Fruit fly (Drosophila melanogaster): ENCODE results near the gene Dd.
A peak's percentile ranks its signal among the peaks of the same experiment; 100 is the strongest.

The Dd gene

dm6 chrX:21345036-21345500 lies 21.3 kb upstream of the Dd start, which contains the start of gene dod (continued):
- TF ChIP-seq ro (GFP tag; IDR thresholded peaks at IDR 0.05) = no peak
- TF ChIP-seq peb (GFP tag; IDR thresholded peaks at IDR 0.05) = no peak
- TF ChIP-seq HmgD (GFP tag; optimal IDR thresholded peaks at IDR 0.05) = peak; percentile 58
- TF ChIP-seq CG6683 (GFP tag; optimal IDR thresholded peaks at IDR 0.05) = peak; percentile 7
- TF ChIP-seq Hmx (GFP tag; optimal IDR thresholded peaks at IDR 0.05) = no peak
- TF ChIP-seq CG8388 (GFP tag; optimal IDR thresholded peaks at IDR 0.05) = peak; percentile 20
- no peak for TF ChIP-seq CG3407 (GFP tag; optimal IDR thresholded peaks at IDR 0.05)
- TF ChIP-seq CG17186 (GFP tag; optimal IDR thresholded peaks at IDR 0.05) = peak; percentile 55
- TF ChIP-seq gt (GFP tag; IDR thresholded peaks at IDR 0.05) = no peak
- no peak for TF ChIP-seq abd-A (tag; optimal IDR thresholded peaks at IDR 0.05)
- TF ChIP-seq Hr3 (GFP tag; optimal IDR thresholded peaks at IDR 0.05) = peak; percentile 44
- peak; percentile 62 for TF ChIP-seq HmgZ (tag; optimal IDR thresholded peaks at IDR 0.05)
- no peak for TF ChIP-seq mirr (GFP tag; optimal IDR thresholded peaks at IDR 0.05)
- TF ChIP-seq sob (GFP tag; IDR thresholded peaks at IDR 0.05) = peak; percentile 67
- no peak for TF ChIP-seq CG1233 (GFP tag; optimal IDR thresholded peaks at IDR 0.05)
- peak; percentile 72 for TF ChIP-seq CG2116 (GFP tag; optimal IDR thresholded peaks at IDR 0.05)
- no peak for TF ChIP-seq trh (GFP tag; optimal IDR thresholded peaks at IDR 0.05)
- TF ChIP-seq lilli (GFP tag; optimal IDR thresholded peaks at IDR 0.05) = peak; percentile 75
- peak; percentile 13 for TF ChIP-seq chn (GFP tag; optimal IDR thresholded peaks at IDR 0.05)
- no peak for TF ChIP-seq gcm2 (GFP tag; optimal IDR thresholded peaks at IDR 0.05)
- TF ChIP-seq btn (GFP tag; optimal IDR thresholded peaks at IDR 0.05) = no peak
- TF ChIP-seq CG11456 (GFP tag; IDR thresholded peaks at IDR 0.05) = peak; percentile 63; the same call in 1 of the 3 replicates
- TF ChIP-seq eve (GFP tag; optimal IDR thresholded peaks at IDR 0.05) = no peak
- TF ChIP-seq Dbx (GFP tag; IDR thresholded peaks at IDR 0.05) = peak; percentile 82
- no peak for TF ChIP-seq C15 (GFP tag; IDR thresholded peaks at IDR 0.05)
- TF ChIP-seq dan (GFP tag; IDR thresholded peaks at IDR 0.05) = no peak
- no peak for TF ChIP-seq CrebB (tag; optimal IDR thresholded peaks at IDR 0.05)
- peak; percentile 20 for TF ChIP-seq CG12155 (GFP tag; optimal IDR thresholded peaks at IDR 0.05)
- no peak for TF ChIP-seq CkIIα-i1 (GFP tag; IDR thresholded peaks at IDR 0.05)
- no peak for TF ChIP-seq fd3F (GFP tag; optimal IDR thresholded peaks at IDR 0.05)
- peak; percentile 63 for TF ChIP-seq CG12391 (tag; optimal IDR thresholded peaks at IDR 0.05)
- no peak for TF ChIP-seq twi (tag; optimal IDR thresholded peaks at IDR 0.05)
- TF ChIP-seq tx (GFP tag; optimal IDR thresholded peaks at IDR 0.05) = no peak
- peak; percentile 10 for TF ChIP-seq CG18011 (GFP tag; optimal IDR thresholded peaks at IDR 0.05)
- TF ChIP-seq CG12659 (GFP tag; optimal IDR thresholded peaks at IDR 0.05) = peak; percentile 83
- TF ChIP-seq ken (GFP tag; IDR thresholded peaks at IDR 0.05) = peak; percentile 47; the same call in 1 of the 3 replicates
- TF ChIP-seq knrl (GFP tag; IDR thresholded peaks at IDR 0.05; ENCODE audit: partially characterized antibody) = peak; percentile 77
- TF ChIP-seq CG7745 (tag; optimal IDR thresholded peaks at IDR 0.05) = no peak
- peak; percentile 35 for TF ChIP-seq Mad (GFP tag; optimal IDR thresholded peaks at IDR 0.05)
- TF ChIP-seq Dp (GFP tag; optimal IDR thresholded peaks at IDR 0.05) = peak; percentile 54
- peak; percentile 31 for TF ChIP-seq CG9817 (tag; optimal IDR thresholded peaks at IDR 0.05)
- 0 out of 3 replicates have a peak, but pooled peaks have one; percentile 9 for TF ChIP-seq CG2889 (GFP tag; IDR thresholded peaks at IDR 0.05)
- peak; percentile 79 for TF ChIP-seq MESR4 (GFP tag; optimal IDR thresholded peaks at IDR 0.05)
- peak; percentile 86 for TF ChIP-seq CG13287 (GFP tag; IDR thresholded peaks at IDR 0.05; ENCODE audit: partially characterized antibody)
- no peak for TF ChIP-seq ab (GFP tag; optimal IDR thresholded peaks at IDR 0.05)
- no peak for TF ChIP-seq CG4854 (GFP tag; optimal IDR thresholded peaks at IDR 0.05)
- no peak for TF ChIP-seq CG10462 (GFP tag; optimal IDR thresholded peaks at IDR 0.05)
- peak; percentile 67 for TF ChIP-seq hbn (GFP tag; IDR thresholded peaks at IDR 0.05; ENCODE audit: partially characterized antibody)
- peak; percentile 29 to 32 for TF ChIP-seq chif (GFP tag; optimal IDR thresholded peaks at IDR 0.05)
- TF ChIP-seq CG3163 (GFP tag; optimal IDR thresholded peaks at IDR 0.05) = no peak
- no peak for TF ChIP-seq repo (GFP tag; optimal IDR thresholded peaks at IDR 0.05)

Data from whole organism, embryonic.